Worm (Caenorhabditis elegans) whole organism, L2 larva: ENCODE data around the gene F15B10.3.
A peak's percentile ranks its signal among the peaks of the same experiment; 100 is the strongest.

ENCODE experiments used
- C34F6.9 ChIP-seq: fragments of 150-350 bp; optimal IDR thresholded peaks from 2 replicates; lab custom pipeline; 2014; ENCODE audit warnings: missing biosample characterization, missing genetic modification characterization
- F13H6.1 ChIP-seq: sonication (generic microtip); optimal IDR thresholded peaks from 2 replicates; lab custom pipeline; 2016; ENCODE audit warnings: missing genetic modification characterization, missing compliant biosample characterization
- R02D3.7 ChIP-seq: fragments of 150-350 bp; optimal IDR thresholded peaks from 2 replicates; lab custom pipeline; 2014; ENCODE audit warnings: missing biosample characterization, missing genetic modification characterization
- alr-1 ChIP-seq: fragments of 150-350 bp; optimal IDR thresholded peaks from 2 replicates; lab custom pipeline; 2014; ENCODE audit warnings: missing biosample characterization, missing genetic modification characterization
- blmp-1 ChIP-seq: sonication (generic microtip); optimal IDR thresholded peaks from 2 replicates; lab custom pipeline; 2017; ENCODE audit warnings: missing genetic modification characterization, mild to moderate bottlenecking, missing compliant biosample characterization, antibody characterized with exemption, moderate library complexity; ENCODE audit not compliant: insufficient read depth
- ceh-16 ChIP-seq: fragments of 150-350 bp; optimal IDR thresholded peaks from 2 replicates; lab custom pipeline; 2014; ENCODE audit warnings: missing biosample characterization, missing genetic modification characterization
- crh-2 ChIP-seq: sonication (generic microtip); optimal IDR thresholded peaks from 2 replicates; lab custom pipeline; 2017; ENCODE audit warnings: missing biosample characterization, missing genetic modification characterization
- dmd-4 ChIP-seq: sonication (generic microtip); optimal IDR thresholded peaks from 2 replicates; lab custom pipeline; 2017; ENCODE audit warnings: missing biosample characterization, missing genetic modification characterization
- egl-27 ChIP-seq: sonication (generic microtip); optimal IDR thresholded peaks from 3 replicates; lab custom pipeline; 2017; ENCODE audit warnings: missing biosample characterization, missing genetic modification reagents, missing genetic modification characterization
- fos-1 ChIP-seq: fragments of 150-350 bp; optimal IDR thresholded peaks from 2 replicates; lab custom pipeline; 2014; ENCODE audit warnings: missing biosample characterization, missing genetic modification characterization
- gmeb-1 ChIP-seq: fragments of 150-350 bp; optimal IDR thresholded peaks from 2 replicates; lab custom pipeline; 2014; ENCODE audit warnings: missing biosample characterization, missing genetic modification characterization
- lin-11 ChIP-seq: fragments of 150-350 bp; sonication (generic microtip); optimal IDR thresholded peaks from 2 replicates; lab custom pipeline; 2014; ENCODE audit warnings: missing biosample characterization, missing genetic modification characterization, inconsistent platforms, mixed read lengths
- lin-13 ChIP-seq: fragments of 150-350 bp; optimal IDR thresholded peaks from 2 replicates; lab custom pipeline; 2014; ENCODE audit warnings: missing biosample characterization, missing genetic modification reagents, missing genetic modification characterization
- lin-39 ChIP-seq: fragments of 150-350 bp; optimal IDR thresholded peaks from 2 replicates; lab custom pipeline; 2014; ENCODE audit warnings: missing biosample characterization, missing genetic modification reagents, missing genetic modification characterization
- lsy-2 ChIP-seq, 2 experiments: fragments of 150-350 bp in 1 of 2; sonication (generic microtip) in 1 of 2; optimal IDR thresholded peaks; 2 replicates each; lab custom pipeline; 2014 to 2017; ENCODE audit warnings: missing biosample characterization in 2 of 2, missing genetic modification characterization in 2 of 2
- mab-5 ChIP-seq: fragments of 150-350 bp; optimal IDR thresholded peaks from 2 replicates; lab custom pipeline; 2014; ENCODE audit warnings: missing biosample characterization, missing genetic modification characterization
- mbf-1 ChIP-seq: sonication (generic microtip); optimal IDR thresholded peaks from 2 replicates; lab custom pipeline; 2017; ENCODE audit warnings: missing biosample characterization, missing genetic modification characterization
- mdl-1 ChIP-seq, 2 experiments: fragments of 150-350 bp in 1 of 2; sonication (generic microtip) in 1 of 2; optimal IDR thresholded peaks; 2 replicates each; lab custom pipeline; 2017; ENCODE audit warnings: missing biosample characterization in 2 of 2, missing genetic modification characterization in 2 of 2
- nhr-10 ChIP-seq: sonication (generic microtip); optimal IDR thresholded peaks from 2 replicates; lab custom pipeline; 2017; ENCODE audit warnings: missing biosample characterization, missing genetic modification characterization
- nhr-129 ChIP-seq: fragments of 150-350 bp; optimal IDR thresholded peaks from 2 replicates; lab custom pipeline; 2014; ENCODE audit warnings: missing biosample characterization, missing genetic modification characterization
- nhr-21 ChIP-seq: fragments of 150-350 bp; optimal IDR thresholded peaks from 2 replicates; lab custom pipeline; 2014; ENCODE audit warnings: missing biosample characterization, missing genetic modification characterization
- nhr-23 ChIP-seq: fragments of 150-350 bp; optimal IDR thresholded peaks from 2 replicates; lab custom pipeline; 2014; ENCODE audit warnings: missing biosample characterization, missing genetic modification reagents, missing genetic modification characterization
- nhr-237 ChIP-seq: fragments of 150-350 bp; optimal IDR thresholded peaks from 2 replicates; lab custom pipeline; 2014; ENCODE audit warnings: missing biosample characterization, missing genetic modification characterization
- nhr-25 ChIP-seq: fragments of 150-350 bp; sonication (generic microtip); optimal IDR thresholded peaks from 3 replicates; lab custom pipeline; 2014; ENCODE audit warnings: missing biosample characterization, missing genetic modification characterization
- nhr-77 ChIP-seq: fragments of 150-350 bp; optimal IDR thresholded peaks from 2 replicates; lab custom pipeline; 2014; ENCODE audit warnings: missing biosample characterization, missing genetic modification characterization
- peb-1 ChIP-seq: fragments of 150-350 bp; optimal IDR thresholded peaks from 2 replicates; lab custom pipeline; 2014; ENCODE audit warnings: missing biosample characterization, missing genetic modification characterization
- skn-1 ChIP-seq: sonication (generic microtip); optimal IDR thresholded peaks from 2 replicates; lab custom pipeline; 2017; ENCODE audit warnings: missing biosample characterization, missing genetic modification characterization
- sma-3 ChIP-seq: sonication (generic microtip); optimal IDR thresholded peaks from 2 replicates; lab custom pipeline; 2016; ENCODE audit warnings: missing genetic modification reagents, missing genetic modification characterization, missing compliant biosample characterization
- sma-9 ChIP-seq, 2 experiments: fragments of 150-350 bp in 1 of 2; sonication (generic microtip) in 1 of 2; optimal IDR thresholded peaks; 2 replicates each; lab custom pipeline; 2014 to 2016; ENCODE audit warnings: missing genetic modification characterization in 2 of 2, mild to moderate bottlenecking in 1 of 2, missing biosample characterization in 1 of 2, missing compliant biosample characterization in 1 of 2, missing genetic modification reagents in 1 of 2, moderate library complexity in 1 of 2
- unc-39 ChIP-seq: fragments of 150-350 bp; optimal IDR thresholded peaks from 2 replicates; lab custom pipeline; 2014; ENCODE audit warnings: missing biosample characterization, missing genetic modification characterization
- unc-55 ChIP-seq: fragments of 150-350 bp; sonication (generic microtip); optimal IDR thresholded peaks from 3 replicates; lab custom pipeline; 2014; ENCODE audit warnings: missing biosample characterization, missing genetic modification reagents, missing genetic modification characterization
- ztf-1 ChIP-seq: fragments of 200-800 bp; sonication (Bioruptor generic); conservative IDR thresholded peaks from 2 replicates; pipeline ENCODE4 v1.3.6; 2022; ENCODE audit warnings: missing genetic modification characterization, missing compliant biosample characterization
- ztf-4 ChIP-seq: fragments of 150-350 bp; optimal IDR thresholded peaks from 2 replicates; lab custom pipeline; 2014; ENCODE audit warnings: missing biosample characterization, missing genetic modification characterization

Gene F15B10.3

DNA sequence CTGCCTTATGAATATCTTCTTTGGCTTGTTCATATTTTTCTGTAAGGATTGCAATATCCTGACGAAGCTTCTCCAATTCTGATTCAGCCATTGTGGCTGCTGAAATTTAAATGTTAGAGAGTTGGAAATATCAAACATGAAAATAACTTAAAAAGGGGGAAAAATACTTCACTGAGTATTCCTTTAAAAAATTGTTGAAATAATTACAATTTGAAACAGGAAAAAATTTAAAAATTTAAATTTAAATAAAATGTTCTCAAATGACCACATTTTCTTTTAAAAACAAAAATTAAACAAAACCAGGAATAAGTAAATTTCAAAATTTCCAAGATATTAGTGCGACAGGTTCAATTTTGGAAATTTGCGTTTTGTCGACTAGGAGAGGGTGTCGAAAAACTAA, 30.2 kb upstream of the F15B10.3 start, which contains the start of gene bicd-1:
Gene bicd-1, minus strand, starts transcription at position 101 of the 400 bp plus-strand sequence.
- TF ChIP-seq R02D3.7 (tag; lab: Kevin White, UChicago) (no peak), nhr-77 (tag; lab: Kevin White, UChicago) (no peak)

DNA sequence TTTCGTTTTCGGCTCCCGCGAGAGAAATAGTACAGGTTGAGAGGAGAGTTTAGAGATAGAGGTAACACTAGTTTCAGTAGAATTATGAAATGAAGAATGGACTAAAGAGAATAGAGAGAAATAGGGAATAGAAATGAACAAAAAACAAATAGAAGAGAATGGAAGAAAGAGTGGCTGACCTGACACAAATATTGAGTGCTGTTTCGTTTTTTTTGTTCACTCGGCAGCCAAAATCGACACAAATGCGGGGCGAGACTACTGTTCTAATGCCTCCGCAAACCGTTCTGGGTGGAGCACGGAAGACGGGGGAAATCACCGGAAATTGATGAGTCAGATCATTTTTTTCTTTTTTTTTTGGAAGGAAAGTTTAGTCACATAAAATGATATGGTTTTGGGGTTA, 29.8 kb upstream of the F15B10.3 start:
- TF ChIP-seq unc-39 (tag; lab: Kevin White, UChicago) (no peak), C34F6.9 (tag; lab: Kevin White, UChicago) (no peak), dmd-4 (tag; lab: Kevin White, UChicago) (no peak), gmeb-1 (tag; lab: Kevin White, UChicago) (no peak), nhr-10 (tag; lab: Kevin White, UChicago) (no peak), R02D3.7 (tag; lab: Kevin White, UChicago) (no peak), sma-3 (GFP tag; lab: Kevin White, UChicago) (no peak), mbf-1 (tag; lab: Kevin White, UChicago) (no peak), ztf-4 (no peak), nhr-237 (no peak), ceh-16 (tag; lab: Kevin White, UChicago) (no peak), egl-27 (no peak), crh-2 (tag; lab: Kevin White, UChicago) (no peak), F13H6.1 (tag; lab: Kevin White, UChicago) (no peak), sma-9 (GFP tag; optimal IDR thresholded peaks at IDR 0.05; lab: Kevin White, UChicago) (no peak), sma-9 (tag; optimal IDR thresholded peaks at IDR 0.05; lab: Kevin White, UChicago) (no peak), alr-1 (no peak)

ce11 chrIV:6574343-6574742, 28.1 kb upstream of the F15B10.3 start:
- TF ChIP-seq lin-11 (tag; lab: Kevin White, UChicago), result no peak
- peak; percentile 12 for TF ChIP-seq C34F6.9 (tag; lab: Kevin White, UChicago)
- peak; percentile 42 for TF ChIP-seq fos-1 (tag; lab: Kevin White, UChicago)

DNA sequence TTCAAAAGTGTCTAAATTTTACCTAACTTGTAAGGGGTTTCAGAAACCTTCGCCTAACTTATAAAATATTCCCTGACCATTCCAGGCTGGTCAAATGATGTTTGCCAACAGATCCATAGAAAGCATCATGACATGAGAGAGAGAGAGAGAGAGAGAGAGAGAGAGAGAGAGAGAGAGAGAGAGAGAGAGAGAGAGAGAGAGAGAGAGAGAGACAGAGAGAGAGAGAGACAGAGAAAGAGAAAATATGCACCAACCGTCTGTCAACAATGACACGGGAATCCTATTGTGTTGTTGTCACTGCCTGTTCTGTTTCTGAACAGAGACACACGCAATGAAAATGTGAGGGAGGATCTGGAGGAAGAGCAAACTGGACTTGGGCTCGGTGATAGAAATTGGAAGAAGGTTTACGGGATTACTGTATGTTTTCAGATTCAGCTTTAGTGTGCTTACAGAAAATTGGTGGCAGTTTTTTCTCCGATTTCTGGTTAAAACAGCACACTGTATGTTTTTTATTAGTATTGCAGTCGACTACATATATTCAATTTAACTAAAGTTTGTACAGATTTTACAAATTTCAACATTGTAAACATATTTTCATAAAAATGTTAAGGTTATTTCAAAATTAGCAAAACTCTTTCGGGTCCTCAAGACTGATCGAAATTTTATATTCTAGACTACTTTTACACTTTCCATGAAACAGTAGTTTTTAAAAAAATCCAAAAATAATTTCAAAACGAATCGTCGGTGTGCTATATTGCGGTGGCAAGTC, 26.3 kb upstream of the F15B10.3 start:
- TF ChIP-seq crh-2 (tag; lab: Kevin White, UChicago) (peak; percentile 30), R02D3.7 (tag; lab: Kevin White, UChicago) (no peak), gmeb-1 (tag; lab: Kevin White, UChicago) (peak; percentile 2), nhr-129 (tag; lab: Kevin White, UChicago) (peak; percentile 26)
- TF ChIP-seq, all 48 proteins: peak for 3

DNA sequence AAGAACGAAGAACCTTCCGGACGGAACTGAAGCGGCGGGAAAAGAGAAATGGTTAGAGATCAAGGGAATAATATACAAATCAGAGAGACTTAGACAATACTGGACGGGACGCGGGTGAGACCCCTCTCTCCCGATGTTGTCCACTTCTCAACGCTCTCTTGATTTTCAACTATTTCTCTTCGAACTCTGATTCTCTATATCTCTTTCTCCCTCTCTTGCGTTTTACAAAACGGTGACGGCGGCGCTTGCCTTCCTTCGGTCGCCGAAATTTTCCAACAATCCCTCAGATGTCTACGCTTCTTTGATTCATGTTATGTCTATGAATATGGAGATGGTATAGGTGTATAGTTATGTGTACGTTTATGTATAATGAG, 25.8 kb upstream of the F15B10.3 start:
- peak; percentile 13 for TF ChIP-seq nhr-21
- TF ChIP-seq lsy-2 (tag; optimal IDR thresholded peaks at IDR 0.05; lab: Kevin White, UChicago), result peak in 1 of 2 experiments; percentile 52
- peak; percentile 22 for TF ChIP-seq unc-55 (GFP tag; lab: Kevin White, UChicago)
- peak; percentile 57 for TF ChIP-seq egl-27
- TF ChIP-seq peb-1 (tag; lab: Kevin White, UChicago), result no peak
- TF ChIP-seq blmp-1 (tag; lab: Kevin White, UChicago), result peak; percentile 9
- TF ChIP-seq C34F6.9 (tag; lab: Kevin White, UChicago), result peak; percentile 40
- peak; percentile 51 for TF ChIP-seq gmeb-1 (tag; lab: Kevin White, UChicago)
- no peak for TF ChIP-seq mdl-1 (tag; optimal IDR thresholded peaks at IDR 0.05; lab: Kevin White, UChicago)
- TF ChIP-seq sma-3 (GFP tag; lab: Kevin White, UChicago), result peak; percentile 59
- TF ChIP-seq ceh-16 (tag; lab: Kevin White, UChicago), result no peak
- no peak for TF ChIP-seq ztf-1 (GFP tag; lab: Robert Waterston, UW)
- TF ChIP-seq dmd-4 (tag; lab: Kevin White, UChicago), result no peak
- TF ChIP-seq ztf-4, result no peak
- TF ChIP-seq nhr-25 (tag; lab: Kevin White, UChicago), result peak; percentile 59
- peak; percentile 17 for TF ChIP-seq fos-1 (tag; lab: Kevin White, UChicago)
- no peak for TF ChIP-seq nhr-77 (tag; lab: Kevin White, UChicago)
- TF ChIP-seq crh-2 (tag; lab: Kevin White, UChicago), result peak; percentile 56
- peak; percentile 50 for TF ChIP-seq nhr-129 (tag; lab: Kevin White, UChicago)
- peak; percentile 24 for TF ChIP-seq lin-13 (GFP tag; lab: Kevin White, UChicago)
- TF ChIP-seq sma-9 (GFP tag; optimal IDR thresholded peaks at IDR 0.05; lab: Kevin White, UChicago), result peak; percentile 59
- TF ChIP-seq sma-9 (tag; optimal IDR thresholded peaks at IDR 0.05; lab: Kevin White, UChicago), result no peak
- peak; percentile 80 for TF ChIP-seq F13H6.1 (tag; lab: Kevin White, UChicago)
- TF ChIP-seq lin-39 (tag; lab: Kevin White, UChicago), result no peak
- TF ChIP-seq skn-1 (tag; lab: Kevin White, UChicago), result no peak
- TF ChIP-seq nhr-23, result no peak
- TF ChIP-seq mab-5 (tag; lab: Kevin White, UChicago), result no peak
